Fruit fly (Drosophila melanogaster) Kc167 (cell line): ENCODE results near the gene Rrp45.

Experiments used
- Myc ChIP-seq: fragments of >200 bp; optimal IDR thresholded peaks from 2 replicates; lab custom pipeline; 2017; ENCODE audit warnings: missing external identifiers
- Sin3A ChIP-seq: fragments of >200 bp; optimal IDR thresholded peaks from 2 replicates; lab custom pipeline; 2018; ENCODE audit warnings: missing external identifiers
- h ChIP-seq: fragments of >200 bp; optimal IDR thresholded peaks from 3 replicates; lab custom pipeline; 2018; ENCODE audit warnings: missing external identifiers
- insv ChIP-seq: fragments of >200 bp; optimal IDR thresholded peaks from 3 replicates; lab custom pipeline; 2018; ENCODE audit warnings: missing external identifiers
- psq ChIP-seq: fragments of >200 bp; optimal IDR thresholded peaks from 2 replicates; lab custom pipeline; 2017; ENCODE audit warnings: missing external identifiers
- ttk ChIP-seq: sonication (Bioruptor generic); optimal IDR thresholded peaks from 2 replicates; lab custom pipeline; 2017; ENCODE audit warnings: missing external identifiers

DNA sequence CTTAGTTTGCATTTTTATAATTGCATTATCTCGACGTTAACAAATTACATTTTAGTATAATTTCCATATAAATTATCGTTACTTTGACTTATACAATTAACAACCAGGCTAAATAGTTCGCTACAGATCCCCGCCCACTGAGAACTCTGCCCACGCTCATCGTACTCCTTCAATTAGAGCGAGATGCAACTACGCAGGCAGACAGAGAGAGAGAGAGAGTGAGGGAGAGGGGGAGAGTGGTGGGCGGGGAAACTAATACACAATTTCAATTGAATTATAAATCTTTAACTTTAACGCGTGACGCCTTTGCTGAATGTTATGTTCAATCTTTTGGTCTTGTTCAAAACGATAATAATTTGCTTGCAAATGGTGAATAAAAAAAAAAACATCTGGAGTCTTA is 7.1 kb upstream of the Rrp45 start:
- no peak for TF ChIP-seq ttk
- TF ChIP-seq Myc: no peak
- no peak for TF ChIP-seq h
- TF ChIP-seq psq (lab: Kevin White, UChicago): no peak
- TF ChIP-seq Sin3A (lab: Kevin White, UChicago): no peak
- no peak for TF ChIP-seq insv (lab: Kevin White, UChicago)
